Worm (Caenorhabditis elegans) whole organism, dauer: Measurements from ENCODE around the gene sulp-3.

Experiments used
- unc-62 ChIP-seq: sonication (generic microtip); optimal IDR thresholded peaks from 2 replicates; lab custom pipeline; 2017; ENCODE audit warnings: missing biosample characterization, missing genetic modification reagents, missing genetic modification characterization

sulp-3 gene

ce11 chrX:8368210-8368609 is 40.0 kb downstream of the sulp-3 start:
- no peak for TF ChIP-seq unc-62 (GFP tag; lab: Kevin White, UChicago)

DNA sequence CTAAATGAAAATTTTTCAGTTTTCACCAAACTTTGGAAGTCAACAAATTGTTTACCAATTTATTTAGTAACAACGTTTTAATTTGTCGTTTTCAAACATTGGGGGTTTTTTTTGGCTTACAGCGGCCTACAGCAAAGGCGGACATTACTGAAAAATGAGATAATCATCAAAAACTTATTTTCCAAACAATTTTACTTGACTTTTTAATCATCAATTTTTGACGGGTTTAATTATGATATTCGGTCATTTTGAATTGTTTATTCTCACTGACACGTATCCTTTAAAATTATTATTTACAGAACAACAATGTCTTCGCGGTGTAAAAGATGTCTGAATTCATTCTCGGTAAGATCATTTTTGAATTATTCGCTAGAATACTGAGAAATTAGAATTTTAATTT is 40.6 kb downstream of the sulp-3 start, which contains the start of gene F40B5.2:
Gene F40B5.2 (plus strand): TSS at position 301 of the 400 bp plus-strand sequence.
- no peak for TF ChIP-seq unc-62 (GFP tag; lab: Kevin White, UChicago)

ce11 chrX:8362379-8362778 is 45.8 kb downstream of the sulp-3 start:
- no peak for TF ChIP-seq unc-62 (GFP tag; lab: Kevin White, UChicago)

ce11 chrX:8356305-8356704 is 51.9 kb downstream of the sulp-3 start:
- TF ChIP-seq unc-62 (GFP tag; lab: Kevin White, UChicago), result no peak

DNA sequence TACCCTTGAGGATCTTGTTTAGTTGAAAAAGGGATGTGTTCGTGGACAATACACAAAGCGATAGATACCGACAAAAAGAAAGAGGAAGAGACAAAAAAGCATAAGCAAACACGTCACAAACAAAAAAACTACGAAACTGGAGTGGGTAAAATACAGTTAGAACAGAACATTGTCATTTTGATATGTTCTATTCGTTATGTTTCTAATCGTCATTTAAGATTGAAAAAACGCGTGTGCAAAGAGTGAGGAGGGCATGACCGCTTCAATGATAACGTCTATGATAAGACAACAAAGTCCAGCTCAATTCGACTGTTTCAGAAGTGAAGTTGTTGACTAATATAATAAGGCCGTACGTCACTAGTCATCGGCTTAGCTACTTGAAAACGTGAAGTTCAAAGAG is 52.8 kb downstream of the sulp-3 start:
- TF ChIP-seq unc-62 (GFP tag; lab: Kevin White, UChicago), result no peak

ce11 chrX:8354284-8354784 is 53.8 kb downstream of the sulp-3 start:
- TF ChIP-seq unc-62 (GFP tag; lab: Kevin White, UChicago), result no peak
